Worm (Caenorhabditis elegans) whole organism, midembryonic: ENCODE measurements around the gene F21D5.6.

Experiments used
- T22C8.4 ChIP-seq: fragments of 200-800 bp; sonication (Bioruptor generic); IDR thresholded peaks from 2 replicates; pipeline ENCODE4 v1.3.6; 2022; ENCODE audit warnings: missing genetic modification characterization, missing compliant biosample characterization
- klf-2 ChIP-seq: fragments of 200-800 bp; sonication (Bioruptor generic); conservative IDR thresholded peaks from 2 replicates; pipeline ENCODE4 v1.3.6; 2022; ENCODE audit warnings: missing genetic modification reagents, missing genetic modification characterization, missing compliant biosample characterization
- med-1 ChIP-seq: sonication (generic microtip); optimal IDR thresholded peaks from 2 replicates; lab custom pipeline; 2017; ENCODE audit warnings: missing genetic modification characterization, mild to moderate bottlenecking, missing compliant biosample characterization, antibody characterized with exemption, missing genetic modification reagents; ENCODE audit not compliant: insufficient read depth

DNA sequence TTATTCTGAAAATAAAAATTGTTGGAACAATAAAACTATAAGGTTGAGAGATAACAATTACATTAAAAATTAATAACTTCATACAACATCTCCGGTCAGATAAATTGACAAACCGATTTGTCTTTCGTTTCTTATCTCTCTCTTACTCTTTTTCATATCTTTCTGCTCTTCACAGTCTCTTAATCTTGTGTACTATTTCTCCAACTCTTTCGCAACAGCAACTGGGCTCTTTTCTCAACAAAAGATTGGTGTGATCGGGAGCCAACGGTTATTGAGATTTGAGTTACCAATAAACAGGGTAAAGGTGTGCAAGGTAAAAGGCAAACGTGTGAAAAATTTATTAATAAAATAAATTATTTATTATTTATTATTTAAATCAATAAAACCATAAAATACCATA is 45.5 kb upstream of the F21D5.6 start, which contains the start of gene C33D9.8:
- no peak for TF ChIP-seq T22C8.4 (GFP tag; lab: Robert Waterston, UW)
- TF ChIP-seq med-1 (GFP tag; lab: Kevin White, UChicago) = no peak
- TF ChIP-seq klf-2 (GFP tag; lab: Robert Waterston, UW) = no peak
